Worm (Caenorhabditis elegans) whole organism, L4/young adult: Measurements from ENCODE around the gene Y37B11A.3.

Experiments
- dao-5 ChIP-seq: sonication (generic microtip); optimal IDR thresholded peaks from 2 replicates; lab custom pipeline; 2016; ENCODE audit warnings: missing genotype, missing genetic modification characterization, moderate library complexity, missing compliant biosample characterization
- him-1 ChIP-seq: sonication (generic microtip); optimal IDR thresholded peaks from 2 replicates; lab custom pipeline; 2016; ENCODE audit warnings: missing genotype, missing genetic modification reagents, missing genetic modification characterization, missing compliant biosample characterization

DNA sequence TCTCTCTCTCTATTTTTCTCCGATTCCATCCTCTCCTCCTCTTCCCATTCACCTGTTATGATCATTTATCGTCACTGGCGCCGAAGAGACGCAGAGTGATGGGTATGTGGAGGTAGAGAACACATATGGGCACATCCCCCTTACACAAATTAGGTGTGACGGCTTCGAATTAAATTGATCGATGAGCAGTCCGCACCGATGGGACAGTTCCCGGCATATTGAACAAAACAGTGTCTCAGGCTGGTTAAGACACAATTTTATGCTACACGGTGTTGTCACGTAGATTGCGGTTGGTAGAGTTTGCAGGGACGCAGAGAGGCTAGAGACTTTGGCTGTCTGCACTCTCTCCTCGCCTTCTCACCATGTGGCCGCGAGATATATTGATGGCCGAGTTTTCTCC is 29.7 kb upstream of the Y37B11A.3 start, which contains the start of gene R12B2.7:
- TF ChIP-seq him-1 (tag; lab: Kevin White, UChicago), result no peak
- TF ChIP-seq dao-5 (tag; lab: Kevin White, UChicago), result no peak
